Fruit fly (Drosophila melanogaster) whole organism, embryonic: Measurements from ENCODE around the gene Cad89D.

ENCODE experiments used
- ATbp ChIP-seq: fragments of 200-800 bp; sonication (Bioruptor generic); optimal IDR thresholded peaks from 2 replicates; lab custom pipeline; 2017; ENCODE audit warnings: missing biosample characterization, mild to moderate bottlenecking, missing genetic modification characterization, missing genetic modification reagents
- Atf-2 ChIP-seq: fragments of 200-800 bp; sonication (Bioruptor generic); optimal IDR thresholded peaks from 2 replicates; lab custom pipeline; 2016; ENCODE audit warnings: missing biosample characterization, missing genetic modification characterization
- C15 ChIP-seq: fragments of 200-800 bp; sonication (Bioruptor generic); IDR thresholded peaks from 3 replicates; pipeline ENCODE4 v1.3.6; 2022; ENCODE audit warnings: missing biosample characterization, missing genetic modification characterization
- CG12155 ChIP-seq: fragments of 200-800 bp; sonication (Bioruptor generic); optimal IDR thresholded peaks from 3 replicates; lab custom pipeline; 2016; ENCODE audit warnings: missing biosample characterization, missing genetic modification characterization
- CG12659 ChIP-seq: fragments of 200-800 bp; sonication (Bioruptor generic); optimal IDR thresholded peaks from 3 replicates; lab custom pipeline; 2017; ENCODE audit warnings: mild to moderate bottlenecking, missing biosample characterization, missing genetic modification reagents, missing genetic modification characterization
- CG15479 ChIP-seq: fragments of 200-800 bp; sonication (Bioruptor generic); optimal IDR thresholded peaks from 3 replicates; lab custom pipeline; 2019; ENCODE audit warnings: missing biosample characterization, mild to moderate bottlenecking, missing genetic modification characterization, moderate library complexity
- CG1647 ChIP-seq: fragments of 200-800 bp; sonication (Bioruptor generic); optimal IDR thresholded peaks from 3 replicates; lab custom pipeline; 2016; ENCODE audit warnings: missing biosample characterization, missing genetic modification characterization
- CG16815 ChIP-seq: fragments of 200-800 bp; sonication (Bioruptor generic); optimal IDR thresholded peaks from 3 replicates; lab custom pipeline; 2017; ENCODE audit warnings: missing biosample characterization, mild to moderate bottlenecking, missing genetic modification characterization
- CG18599 ChIP-seq: fragments of 200-800 bp; sonication (Bioruptor generic); optimal IDR thresholded peaks from 3 replicates; lab custom pipeline; 2017; ENCODE audit warnings: missing biosample characterization, missing genetic modification characterization, mild to moderate bottlenecking, moderate library complexity, missing genetic modification reagents
- CG18619 ChIP-seq: fragments of 200-800 bp; sonication (Bioruptor generic); optimal IDR thresholded peaks from 3 replicates; lab custom pipeline; 2017; ENCODE audit warnings: missing biosample characterization, mild to moderate bottlenecking, missing genetic modification characterization
- CG2120 ChIP-seq: fragments of 200-800 bp; sonication (Bioruptor generic); optimal IDR thresholded peaks from 3 replicates; lab custom pipeline; 2016; ENCODE audit warnings: missing biosample characterization, missing genetic modification characterization
- CG34224 ChIP-seq: fragments of 200-800 bp; sonication (Bioruptor generic); IDR thresholded peaks from 3 replicates; pipeline ENCODE4 v1.3.6; 2022; ENCODE audit warnings: missing biosample characterization, missing genetic modification characterization; ENCODE audit not compliant: partially characterized antibody
- CG34422 ChIP-seq: fragments of 200-800 bp; sonication (Bioruptor generic); IDR thresholded peaks from 3 replicates; pipeline ENCODE4 v1.3.6; 2022; ENCODE audit warnings: missing biosample characterization, missing genetic modification characterization
- CG4360 ChIP-seq: fragments of 200-800 bp; sonication (Bioruptor generic); IDR thresholded peaks from 2 replicates; pipeline ENCODE4 v1.3.6; 2022; ENCODE audit warnings: missing biosample characterization, missing genetic modification characterization
- CG4424 ChIP-seq: fragments of 200-800 bp; sonication (Bioruptor generic); optimal IDR thresholded peaks from 3 replicates; lab custom pipeline; 2016; ENCODE audit warnings: missing biosample characterization, missing genetic modification characterization
- CG5245 ChIP-seq: fragments of 200-800 bp; sonication (Bioruptor generic); optimal IDR thresholded peaks from 3 replicates; lab custom pipeline; 2016; ENCODE audit warnings: missing biosample characterization, missing genetic modification characterization
- CG6683 ChIP-seq: fragments of 200-800 bp; sonication (Bioruptor generic); optimal IDR thresholded peaks from 2 replicates; lab custom pipeline; 2017; ENCODE audit warnings: missing biosample characterization, mild to moderate bottlenecking, missing genetic modification characterization, missing genetic modification reagents
- CG6791 ChIP-seq: fragments of 200-800 bp; sonication (Bioruptor generic); IDR thresholded peaks from 3 replicates; pipeline ENCODE4 v1.3.6; 2022; ENCODE audit warnings: missing biosample characterization, missing genetic modification characterization; ENCODE audit not compliant: partially characterized antibody
- CG7372 ChIP-seq: fragments of 200-800 bp; sonication (Bioruptor generic); IDR thresholded peaks from 2 replicates; pipeline ENCODE4 v1.3.6; 2022; ENCODE audit warnings: missing biosample characterization, missing genetic modification characterization
- CG7839 ChIP-seq: fragments of 200-800 bp; sonication (Bioruptor generic); optimal IDR thresholded peaks from 3 replicates; lab custom pipeline; 2018; ENCODE audit warnings: missing biosample characterization, mild to moderate bottlenecking, missing genetic modification characterization, moderate library complexity
- CG8924 ChIP-seq: fragments of 200-800 bp; optimal IDR thresholded peaks from 3 replicates; lab custom pipeline; 2019; ENCODE audit warnings: missing biosample characterization, mild to moderate bottlenecking, missing genetic modification characterization, moderate library complexity
- CHES-1-like ChIP-seq: fragments of 200-800 bp; sonication (Bioruptor generic); optimal IDR thresholded peaks from 2 replicates; lab custom pipeline; 2016; ENCODE audit warnings: missing biosample characterization, missing genetic modification characterization
- Eip74EF ChIP-seq, 2 experiments: fragments of 200-800 bp in 1 of 2; fragments of >200 bp in 1 of 2; sonication (Bioruptor generic) in 1 of 2; optimal IDR thresholded peaks; 2 replicates each; lab custom pipeline; 2017 to 2019; ENCODE audit warnings: missing biosample characterization in 2 of 2, missing genetic modification characterization in 2 of 2, mild to moderate bottlenecking in 1 of 2, moderate library complexity in 1 of 2
- Lhr ChIP-seq: fragments of 200-800 bp; sonication (Bioruptor generic); optimal IDR thresholded peaks from 3 replicates; lab custom pipeline; 2017; ENCODE audit warnings: mild to moderate bottlenecking, missing biosample characterization, missing genetic modification reagents, missing genetic modification characterization
- Lim3 ChIP-seq: fragments of 200-800 bp; sonication (Bioruptor generic); IDR thresholded peaks from 2 replicates; pipeline ENCODE4 v1.3.6; 2022; ENCODE audit warnings: missing biosample characterization, missing genetic modification characterization
- Meics ChIP-seq: fragments of 200-800 bp; sonication (Bioruptor generic); optimal IDR thresholded peaks from 2 replicates; lab custom pipeline; 2017; ENCODE audit warnings: missing biosample characterization, mild to moderate bottlenecking, missing genetic modification characterization
- NC2α ChIP-seq: fragments of 200-800 bp; sonication (Bioruptor generic); optimal IDR thresholded peaks from 2 replicates; lab custom pipeline; 2016; ENCODE audit warnings: missing biosample characterization, missing genetic modification characterization
- Ptx1 ChIP-seq: fragments of 200-800 bp; sonication (Bioruptor generic); IDR thresholded peaks from 2 replicates; pipeline ENCODE4 v1.3.6; 2022; ENCODE audit warnings: missing biosample characterization, missing genetic modification characterization
- Sry-β ChIP-seq: fragments of 200-800 bp; sonication (Bioruptor generic); optimal IDR thresholded peaks from 2 replicates; lab custom pipeline; 2018; ENCODE audit warnings: missing biosample characterization, mild to moderate bottlenecking, missing genetic modification characterization, moderate library complexity
- YL-1 ChIP-seq: fragments of 200-800 bp; sonication (Bioruptor generic); optimal IDR thresholded peaks from 3 replicates; lab custom pipeline; 2017; ENCODE audit warnings: missing biosample characterization, mild to moderate bottlenecking, missing genetic modification characterization
- bbx ChIP-seq: fragments of 200-800 bp; sonication (Bioruptor generic); IDR thresholded peaks from 2 replicates; pipeline ENCODE4 v1.3.6; 2022; ENCODE audit warnings: missing biosample characterization, missing genetic modification characterization; ENCODE audit not compliant: partially characterized antibody
- br ChIP-seq: fragments of >200 bp; optimal IDR thresholded peaks from 2 replicates; lab custom pipeline; 2017
- btn ChIP-seq: fragments of 200-800 bp; sonication (Bioruptor generic); optimal IDR thresholded peaks from 2 replicates; lab custom pipeline; 2016; ENCODE audit warnings: missing biosample characterization, missing genetic modification characterization
- crp ChIP-seq, 2 experiments: fragments of 200-800 bp; sonication (Bioruptor generic); optimal IDR thresholded peaks; 2 replicates in 1 of 2; 3 replicates in 1 of 2; lab custom pipeline; 2017; ENCODE audit warnings: missing biosample characterization in 2 of 2, missing genetic modification characterization in 2 of 2, mild to moderate bottlenecking in 1 of 2, moderate library complexity in 1 of 2
- dpn ChIP-seq, 2 experiments: fragments of 200-800 bp; sonication (Bioruptor generic); optimal IDR thresholded peaks; 3 replicates each; lab custom pipeline; 2016; ENCODE audit warnings: missing biosample characterization in 2 of 2, missing genetic modification characterization in 2 of 2
- fd64A ChIP-seq: fragments of 200-800 bp; sonication (Bioruptor generic); optimal IDR thresholded peaks from 3 replicates; lab custom pipeline; 2018; ENCODE audit warnings: missing biosample characterization, mild to moderate bottlenecking, missing genetic modification characterization
- gcm2 ChIP-seq: fragments of 200-800 bp; sonication (Bioruptor generic); optimal IDR thresholded peaks from 2 replicates; lab custom pipeline; 2016; ENCODE audit warnings: missing biosample characterization, missing genetic modification characterization
- gfzf ChIP-seq: fragments of 200-800 bp; sonication (Bioruptor generic); optimal IDR thresholded peaks from 2 replicates; lab custom pipeline; 2016; ENCODE audit warnings: missing biosample characterization, mild to moderate bottlenecking, missing genetic modification characterization, moderate library complexity
- grn ChIP-seq: fragments of 200-800 bp; sonication (Bioruptor generic); optimal IDR thresholded peaks from 3 replicates; lab custom pipeline; 2017; ENCODE audit warnings: missing biosample characterization, missing genetic modification characterization
- hkb ChIP-seq, 2 experiments: fragments of 200-800 bp in 1 of 2; fragments of >200 bp in 1 of 2; sonication (Bioruptor generic) in 1 of 2; IDR thresholded peaks in 1 of 2; optimal IDR thresholded peaks in 1 of 2; 2 replicates each; pipeline versions ENCODE4 v1.3.6 to Lab custom; 2017 to 2022; ENCODE audit warnings: missing biosample characterization in 1 of 2, missing genetic modification characterization in 1 of 2
- insv ChIP-seq, 2 experiments: fragments of 200-800 bp; sonication (Bioruptor generic); optimal IDR thresholded peaks; 3 replicates each; lab custom pipeline; 2016 to 2018; ENCODE audit warnings: missing biosample characterization in 2 of 2, missing genetic modification characterization in 2 of 2
- odd ChIP-seq: fragments of 200-800 bp; sonication (Bioruptor generic); optimal IDR thresholded peaks from 2 replicates; lab custom pipeline; 2017; ENCODE audit warnings: missing biosample characterization, mild to moderate bottlenecking, missing genetic modification characterization
- org-1 ChIP-seq: fragments of 200-800 bp; sonication (Bioruptor generic); optimal IDR thresholded peaks from 2 replicates; lab custom pipeline; 2017; ENCODE audit warnings: missing biosample characterization, missing genetic modification characterization
- pzg ChIP-seq: fragments of 200-800 bp; sonication (Bioruptor generic); optimal IDR thresholded peaks from 3 replicates; lab custom pipeline; 2018; ENCODE audit warnings: missing biosample characterization, mild to moderate bottlenecking, missing genetic modification characterization, moderate library complexity
- salm ChIP-seq: fragments of 200-800 bp; sonication (Bioruptor generic); optimal IDR thresholded peaks from 2 replicates; lab custom pipeline; 2018; ENCODE audit warnings: missing biosample characterization, mild to moderate bottlenecking, missing genetic modification characterization
- seq ChIP-seq: fragments of 200-800 bp; sonication (Bioruptor generic); IDR thresholded peaks from 2 replicates; pipeline ENCODE4 v1.3.6; 2022; ENCODE audit warnings: missing biosample characterization, missing genetic modification characterization
- sim ChIP-seq: fragments of 200-800 bp; sonication (Bioruptor generic); IDR thresholded peaks from 2 replicates; pipeline ENCODE4 v1.3.6; 2022; ENCODE audit warnings: missing biosample characterization, missing genetic modification characterization
- sima ChIP-seq: fragments of 200-800 bp; sonication (Bioruptor generic); optimal IDR thresholded peaks from 2 replicates; lab custom pipeline; 2016; ENCODE audit warnings: missing biosample characterization, missing genetic modification characterization
- unc-4 ChIP-seq: fragments of 200-800 bp; sonication (Bioruptor generic); IDR thresholded peaks from 2 replicates; pipeline ENCODE4 v1.3.6; 2022; ENCODE audit warnings: missing biosample characterization, missing genetic modification characterization; ENCODE audit not compliant: partially characterized antibody
- yki ChIP-seq: fragments of >200 bp; optimal IDR thresholded peaks from 3 replicates; lab custom pipeline; 2018

The Cad89D gene

dm6 chr3R:16524593-16525111 is 29.4 kb upstream of the Cad89D start (continued):
- TF ChIP-seq gfzf (GFP tag; lab: Kevin White, UChicago) = no peak
- peak; percentile 50 for TF ChIP-seq Atf-2 (GFP tag; lab: Kevin White, UChicago)
- TF ChIP-seq pzg (GFP tag; lab: Kevin White, UChicago) = no peak
- TF ChIP-seq C15 (GFP tag; lab: Robert Waterston, UW) = no peak
- no peak for TF ChIP-seq YL-1 (GFP tag; lab: Kevin White, UChicago)
- TF ChIP-seq org-1 (GFP tag; lab: Kevin White, UChicago) = peak; percentile 50
- TF ChIP-seq Lhr (GFP tag; lab: Kevin White, UChicago) = peak; percentile 69
- no peak for TF ChIP-seq CG6791 (GFP tag; lab: Robert Waterston, UW)
- TF ChIP-seq Meics (GFP tag; lab: Kevin White, UChicago) = no peak
- TF ChIP-seq CG18599 (GFP tag; lab: Kevin White, UChicago) = peak; percentile 4
- TF ChIP-seq CG12659 (GFP tag; lab: Kevin White, UChicago) = no peak
- TF ChIP-seq crp (GFP tag; optimal IDR thresholded peaks at IDR 0.05; lab: Kevin White, UChicago) = no peak
- no peak for TF ChIP-seq CG15479 (GFP tag; lab: Kevin White, UChicago)
- peak; percentile 60 for TF ChIP-seq grn (GFP tag; lab: Kevin White, UChicago)
- no peak for TF ChIP-seq CG1647 (GFP tag; lab: Kevin White, UChicago)
- no peak for TF ChIP-seq yki (lab: Kevin White, UChicago)
- TF ChIP-seq Lim3 = no peak
- TF ChIP-seq CG16815 (GFP tag; lab: Kevin White, UChicago) = peak; percentile 53
- no peak for TF ChIP-seq CG4360 (GFP tag; lab: Robert Waterston, UW)
- TF ChIP-seq CG34422 (GFP tag; lab: Robert Waterston, UW) = peak; percentile 43; the same call in 1 of the 3 replicates
- TF ChIP-seq Ptx1 = no peak
- TF ChIP-seq CG34224 (GFP tag; lab: Robert Waterston, UW) = no peak
- 0 out of 2 replicates have a peak, but pooled peaks have one; percentile 40 for TF ChIP-seq sim (GFP tag; lab: Robert Waterston, UW)
- TF ChIP-seq CG7839 (tag; lab: Kevin White, UChicago) = peak; percentile 5
- peak; percentile 56 for TF ChIP-seq CG18619 (GFP tag; lab: Kevin White, UChicago)
- no peak for TF ChIP-seq unc-4 (GFP tag; lab: Robert Waterston, UW)
- peak; percentile 81 for TF ChIP-seq fd64A (GFP tag; lab: Kevin White, UChicago)
- peak; percentile 65 for TF ChIP-seq CG5245
- peak in 1 of 2 experiments; percentile 5 for TF ChIP-seq insv (GFP tag; optimal IDR thresholded peaks at IDR 0.05; lab: Kevin White, UChicago)
- no peak for TF ChIP-seq CG2120 (GFP tag; lab: Kevin White, UChicago)
- no peak for TF ChIP-seq Eip74EF (GFP tag; optimal IDR thresholded peaks at IDR 0.05; lab: Kevin White, UChicago)
- TF ChIP-seq CG6683 (GFP tag; lab: Kevin White, UChicago) = peak; percentile 18
- TF ChIP-seq btn (GFP tag; lab: Kevin White, UChicago) = no peak
- TF ChIP-seq bbx = no peak
- no peak for TF ChIP-seq CG7372 (GFP tag; lab: Robert Waterston, UW)
- TF ChIP-seq CHES-1-like (GFP tag; lab: Kevin White, UChicago) = no peak
- peak in 1 of 2 experiments; percentile 12 for TF ChIP-seq dpn (GFP tag; optimal IDR thresholded peaks at IDR 0.05; lab: Kevin White, UChicago)
- TF ChIP-seq salm (tag; lab: Kevin White, UChicago) = no peak
- TF ChIP-seq CG4424 = peak; percentile 15
- TF ChIP-seq CG8924 (tag; lab: Kevin White, UChicago) = peak; percentile 32
- no peak for TF ChIP-seq seq (GFP tag; lab: Robert Waterston, UW)
- peak; percentile 34 for TF ChIP-seq odd
- TF ChIP-seq ATbp (GFP tag; lab: Kevin White, UChicago) = peak; percentile 64
- peak; percentile 74 for TF ChIP-seq Sry-β (GFP tag; lab: Kevin White, UChicago)
- TF ChIP-seq gcm2 (GFP tag; lab: Kevin White, UChicago) = no peak
- TF ChIP-seq NC2α (GFP tag; lab: Kevin White, UChicago) = peak; percentile 40
- TF ChIP-seq CG12155 (GFP tag; lab: Kevin White, UChicago) = no peak
- no peak for TF ChIP-seq br (lab: Kevin White, UChicago)
- TF ChIP-seq sima = no peak
- TF ChIP-seq hkb (optimal IDR thresholded peaks at IDR 0.05; lab: Kevin White, UChicago) = no peak
- TF ChIP-seq hkb (GFP tag; IDR thresholded peaks at IDR 0.05; lab: Robert Waterston, UW) = peak; percentile 50
